Fruit fly (Drosophila melanogaster) whole organism, embryonic: ENCODE measurements around the gene CG8677.

ENCODE experiments used
- Atf-2 ChIP-seq: fragments of 200-800 bp; sonication (Bioruptor generic); optimal IDR thresholded peaks from 2 replicates; lab custom pipeline; 2016; ENCODE audit warnings: missing biosample characterization, missing genetic modification characterization
- CG10209 ChIP-seq: fragments of 200-800 bp; sonication (Bioruptor generic); optimal IDR thresholded peaks from 3 replicates; lab custom pipeline; 2017; ENCODE audit warnings: missing biosample characterization, mild to moderate bottlenecking, missing genetic modification characterization, missing genetic modification reagents
- CG10321 ChIP-seq: fragments of 200-800 bp; sonication (Bioruptor generic); IDR thresholded peaks from 2 replicates; pipeline ENCODE4 v1.3.6; 2022; ENCODE audit warnings: missing biosample characterization, missing genetic modification characterization
- CG11456 ChIP-seq: fragments of 200-800 bp; sonication (Bioruptor generic); IDR thresholded peaks from 3 replicates; pipeline ENCODE4 v1.3.6; 2022; ENCODE audit warnings: missing biosample characterization, missing genetic modification characterization
- CG12104 ChIP-seq: fragments of 200-800 bp; sonication (Bioruptor generic); optimal IDR thresholded peaks from 3 replicates; lab custom pipeline; 2016; ENCODE audit warnings: missing biosample characterization, missing genetic modification characterization
- CG14014 ChIP-seq: fragments of 200-800 bp; sonication (Bioruptor generic); IDR thresholded peaks from 2 replicates; pipeline ENCODE4 v1.3.6; 2022; ENCODE audit warnings: missing biosample characterization, missing genetic modification characterization
- CG14965 ChIP-seq: fragments of 200-800 bp; sonication (Bioruptor generic); optimal IDR thresholded peaks from 2 replicates; lab custom pipeline; 2016; ENCODE audit warnings: missing biosample characterization, missing genetic modification characterization, borderline replicate concordance
- CG1529 ChIP-seq: fragments of 200-800 bp; sonication (Bioruptor generic); optimal IDR thresholded peaks from 3 replicates; lab custom pipeline; 2018; ENCODE audit warnings: missing biosample characterization, missing genetic modification characterization
- CG17568 ChIP-seq: fragments of 200-800 bp; sonication (Bioruptor generic); optimal IDR thresholded peaks from 2 replicates; lab custom pipeline; 2018; ENCODE audit warnings: missing biosample characterization, mild to moderate bottlenecking, missing genetic modification characterization, moderate library complexity
- CG18262 ChIP-seq: fragments of 200-800 bp; optimal IDR thresholded peaks from 3 replicates; lab custom pipeline; 2019; ENCODE audit warnings: missing biosample characterization, mild to moderate bottlenecking, missing genetic modification characterization, moderate library complexity
- CG2202 ChIP-seq: fragments of 200-800 bp; sonication (Bioruptor generic); optimal IDR thresholded peaks from 2 replicates; lab custom pipeline; 2018; ENCODE audit warnings: missing biosample characterization, mild to moderate bottlenecking, missing genetic modification characterization
- CG2875 ChIP-seq: fragments of 200-800 bp; sonication (Bioruptor generic); optimal IDR thresholded peaks from 2 replicates; lab custom pipeline; 2017; ENCODE audit warnings: missing biosample characterization, mild to moderate bottlenecking, missing genetic modification characterization, missing genetic modification reagents
- CG2889 ChIP-seq: fragments of 200-800 bp; sonication (Bioruptor generic); IDR thresholded peaks from 3 replicates; pipeline ENCODE4 v1.3.6; 2022; ENCODE audit warnings: missing biosample characterization, missing genetic modification characterization
- CG30431 ChIP-seq: fragments of 200-800 bp; sonication (Bioruptor generic); optimal IDR thresholded peaks from 2 replicates; lab custom pipeline; 2017; ENCODE audit warnings: missing biosample characterization, missing genetic modification characterization
- CG34224 ChIP-seq: fragments of 200-800 bp; sonication (Bioruptor generic); IDR thresholded peaks from 3 replicates; pipeline ENCODE4 v1.3.6; 2022; ENCODE audit warnings: missing biosample characterization, missing genetic modification characterization; ENCODE audit not compliant: partially characterized antibody
- CG4404 ChIP-seq: fragments of 200-800 bp; sonication (Bioruptor generic); IDR thresholded peaks from 2 replicates; pipeline ENCODE4 v1.3.6; 2022; ENCODE audit warnings: missing biosample characterization, missing genetic modification characterization
- CG6765 ChIP-seq: fragments of 200-800 bp; sonication (Bioruptor generic); optimal IDR thresholded peaks from 3 replicates; lab custom pipeline; 2017; ENCODE audit warnings: missing biosample characterization, mild to moderate bottlenecking, missing genetic modification characterization
- CG7372 ChIP-seq: fragments of 200-800 bp; sonication (Bioruptor generic); IDR thresholded peaks from 2 replicates; pipeline ENCODE4 v1.3.6; 2022; ENCODE audit warnings: missing biosample characterization, missing genetic modification characterization
- CG8281 ChIP-seq: fragments of 200-800 bp; sonication (Bioruptor generic); optimal IDR thresholded peaks from 2 replicates; lab custom pipeline; 2018; ENCODE audit warnings: missing biosample characterization, mild to moderate bottlenecking, missing genetic modification characterization, moderate library complexity
- CG8388 ChIP-seq: fragments of 200-800 bp; sonication (Bioruptor generic); optimal IDR thresholded peaks from 2 replicates; lab custom pipeline; 2019; ENCODE audit warnings: missing biosample characterization, mild to moderate bottlenecking, missing genetic modification characterization, moderate library complexity
- CG8924 ChIP-seq: fragments of 200-800 bp; optimal IDR thresholded peaks from 3 replicates; lab custom pipeline; 2019; ENCODE audit warnings: missing biosample characterization, mild to moderate bottlenecking, missing genetic modification characterization, moderate library complexity
- CG9609 ChIP-seq: fragments of 200-800 bp; sonication (Bioruptor generic); optimal IDR thresholded peaks from 3 replicates; lab custom pipeline; 2016; ENCODE audit warnings: missing biosample characterization, missing genetic modification characterization
- Dbx ChIP-seq: fragments of 200-800 bp; sonication (Bioruptor generic); IDR thresholded peaks from 3 replicates; pipeline ENCODE4 v1.3.6; 2022; ENCODE audit warnings: missing biosample characterization, missing genetic modification characterization
- Dip3 ChIP-seq: fragments of 200-800 bp; sonication (Bioruptor generic); optimal IDR thresholded peaks from 3 replicates; lab custom pipeline; 2016; ENCODE audit warnings: missing biosample characterization, missing genetic modification characterization
- Dll ChIP-seq: fragments of 200-800 bp; sonication (Bioruptor generic); IDR thresholded peaks from 4 replicates; pipeline ENCODE4 v1.3.6; 2022; ENCODE audit warnings: missing biosample characterization, missing genetic modification characterization; ENCODE audit not compliant: partially characterized antibody
- Drgx ChIP-seq: fragments of 200-800 bp; sonication (Bioruptor generic); IDR thresholded peaks from 2 replicates; pipeline ENCODE4 v1.3.6; 2022; ENCODE audit warnings: missing biosample characterization, missing genetic modification characterization
- E2f1 ChIP-seq: fragments of 200-800 bp; sonication (Bioruptor generic); IDR thresholded peaks from 2 replicates; pipeline ENCODE4 v1.3.6; 2022; ENCODE audit warnings: missing biosample characterization, missing genetic modification characterization
- Ets65A ChIP-seq: fragments of 200-800 bp; sonication (Bioruptor generic); peaks from one replicate; lab custom pipeline; 2016; ENCODE audit warnings: missing biosample characterization, missing genetic modification characterization
- H2.0 ChIP-seq: fragments of 200-800 bp; sonication (Bioruptor generic); IDR thresholded peaks from 2 replicates; pipeline ENCODE4 v1.3.6; 2022; ENCODE audit warnings: missing biosample characterization, missing genetic modification characterization
- HmgD ChIP-seq: fragments of 200-800 bp; sonication (Bioruptor generic); optimal IDR thresholded peaks from 3 replicates; lab custom pipeline; 2016; ENCODE audit warnings: missing biosample characterization, missing genetic modification characterization
- HmgZ ChIP-seq: fragments of 200-800 bp; sonication (Bioruptor generic); optimal IDR thresholded peaks from 2 replicates; lab custom pipeline; 2018; ENCODE audit warnings: missing biosample characterization, mild to moderate bottlenecking, missing genetic modification characterization
- Med ChIP-seq: fragments of 200-800 bp; sonication (Bioruptor generic); peaks from one replicate; lab custom pipeline; 2016; ENCODE audit warnings: missing biosample characterization, missing genetic modification characterization, mild to moderate bottlenecking, inconsistent platforms, moderate library complexity
- Optix ChIP-seq: fragments of 200-800 bp; sonication (Bioruptor generic); IDR thresholded peaks from 3 replicates; pipeline ENCODE4 v1.3.6; 2022; ENCODE audit warnings: missing biosample characterization, missing genetic modification characterization
- Sin3A ChIP-seq: fragments of >200 bp; optimal IDR thresholded peaks from 2 replicates; lab custom pipeline; 2018
- Usf ChIP-seq: fragments of 200-800 bp; sonication (Bioruptor generic); optimal IDR thresholded peaks from 2 replicates; lab custom pipeline; 2017; ENCODE audit warnings: missing genotype, missing biosample characterization, missing genetic modification characterization
- caup ChIP-seq: fragments of 200-800 bp; sonication (Bioruptor generic); optimal IDR thresholded peaks from 3 replicates; lab custom pipeline; 2017; ENCODE audit warnings: missing biosample characterization, mild to moderate bottlenecking, missing genetic modification characterization, moderate library complexity; ENCODE audit not compliant: severe bottlenecking
- cg ChIP-seq: fragments of 200-800 bp; sonication (Bioruptor generic); optimal IDR thresholded peaks from 3 replicates; lab custom pipeline; 2019; ENCODE audit warnings: missing biosample characterization, mild to moderate bottlenecking, missing genetic modification characterization, moderate library complexity
- crp ChIP-seq, 2 experiments: fragments of 200-800 bp; sonication (Bioruptor generic); optimal IDR thresholded peaks; 2 replicates in 1 of 2; 3 replicates in 1 of 2; lab custom pipeline; 2017; ENCODE audit warnings: missing biosample characterization in 2 of 2, missing genetic modification characterization in 2 of 2, mild to moderate bottlenecking in 1 of 2, moderate library complexity in 1 of 2
- cwo ChIP-seq: fragments of 200-800 bp; sonication (Bioruptor generic); optimal IDR thresholded peaks from 3 replicates; lab custom pipeline; 2017; ENCODE audit warnings: missing biosample characterization, missing genetic modification characterization, mild to moderate bottlenecking, moderate library complexity, missing genetic modification reagents
- dimm ChIP-seq: fragments of 200-800 bp; sonication (Bioruptor generic); IDR thresholded peaks from 2 replicates; pipeline ENCODE4 v1.3.6; 2022; ENCODE audit warnings: missing biosample characterization, missing genetic modification characterization
- disco-r ChIP-seq: fragments of 200-800 bp; sonication (Bioruptor generic); optimal IDR thresholded peaks from 2 replicates; lab custom pipeline; 2016; ENCODE audit warnings: missing biosample characterization, missing genetic modification characterization
- ewg ChIP-seq: fragments of 200-800 bp; sonication (Bioruptor generic); optimal IDR thresholded peaks from 3 replicates; lab custom pipeline; 2017; ENCODE audit warnings: mild to moderate bottlenecking, missing biosample characterization, missing genetic modification reagents, missing genetic modification characterization
- gsb-n ChIP-seq: fragments of 200-800 bp; sonication (Bioruptor generic); optimal IDR thresholded peaks from 3 replicates; lab custom pipeline; 2018; ENCODE audit warnings: missing biosample characterization, mild to moderate bottlenecking, missing genetic modification characterization
- hth ChIP-seq: fragments of >200 bp; optimal IDR thresholded peaks from 2 replicates; lab custom pipeline; 2017; ENCODE audit warnings: inconsistent platforms
- kah ChIP-seq: fragments of 200-800 bp; sonication (Bioruptor generic); optimal IDR thresholded peaks from 2 replicates; lab custom pipeline; 2018; ENCODE audit warnings: missing biosample characterization, mild to moderate bottlenecking, missing genetic modification characterization
- kay ChIP-seq: fragments of 200-800 bp; sonication (Bioruptor generic); optimal IDR thresholded peaks from 2 replicates; lab custom pipeline; 2016; ENCODE audit warnings: missing biosample characterization, missing genetic modification characterization
- lmd ChIP-seq: fragments of 200-800 bp; sonication (Bioruptor generic); IDR thresholded peaks from 2 replicates; pipeline ENCODE4 v1.3.6; 2022; ENCODE audit warnings: missing biosample characterization, missing genetic modification characterization
- lov ChIP-seq, 2 experiments: fragments of 200-800 bp in 1 of 2; fragments of >200 bp in 1 of 2; sonication (Bioruptor generic) in 1 of 2; IDR thresholded peaks in 1 of 2; optimal IDR thresholded peaks in 1 of 2; 2 replicates in 1 of 2; 3 replicates in 1 of 2; pipeline versions ENCODE4 v1.3.6 to Lab custom; 2017 to 2022; ENCODE audit warnings: missing biosample characterization in 1 of 2, missing genetic modification characterization in 1 of 2
- pb ChIP-seq: fragments of 200-800 bp; sonication (Bioruptor generic); optimal IDR thresholded peaks from 3 replicates; lab custom pipeline; 2016; ENCODE audit warnings: missing biosample characterization, missing genetic modification characterization
- psq ChIP-seq: fragments of 200-800 bp; sonication (Bioruptor generic); optimal IDR thresholded peaks from 2 replicates; lab custom pipeline; 2017; ENCODE audit warnings: missing biosample characterization, missing genetic modification characterization

CG8677 gene

dm6 chr2L:21250519-21251336 lies 29.6 kb downstream of the CG8677 start (continued):
- TF ChIP-seq psq, result peak; percentile 69
- TF ChIP-seq CG34224, result no peak; the same call in 2 of the 3 replicates
- TF ChIP-seq CG2202 (tag; lab: Kevin White, UChicago), result no peak
- no peak for TF ChIP-seq CG7372 (GFP tag; lab: Robert Waterston, UW)
- TF ChIP-seq Dip3 (GFP tag; lab: Kevin White, UChicago), result no peak
- TF ChIP-seq CG4404, result no peak
- TF ChIP-seq CG11456, result no peak
- TF ChIP-seq kay (GFP tag; lab: Kevin White, UChicago), result no peak
- no peak for TF ChIP-seq CG8388 (GFP tag; lab: Kevin White, UChicago)
- TF ChIP-seq CG9609 (GFP tag; lab: Kevin White, UChicago), result no peak
- TF ChIP-seq Dbx (GFP tag; lab: Robert Waterston, UW), result no peak; the same call in 2 of the 3 replicates
- no peak for TF ChIP-seq CG12104
- no peak for TF ChIP-seq hth
- no peak for TF ChIP-seq Atf-2 (GFP tag; lab: Kevin White, UChicago)
- no peak for TF ChIP-seq Optix (GFP tag; lab: Robert Waterston, UW)
- TF ChIP-seq CG8281, result no peak
- no peak for TF ChIP-seq disco-r
- TF ChIP-seq CG2889 (GFP tag; lab: Robert Waterston, UW), result no peak
- TF ChIP-seq lmd (GFP tag; lab: Robert Waterston, UW), result no peak
- TF ChIP-seq CG2875 (GFP tag; lab: Kevin White, UChicago), result no peak
- no peak for TF ChIP-seq CG18262 (tag; lab: Kevin White, UChicago)
- no peak for TF ChIP-seq CG14965
- TF ChIP-seq crp (GFP tag; optimal IDR thresholded peaks at IDR 0.05; lab: Kevin White, UChicago), result no peak
- no peak for TF ChIP-seq CG1529 (GFP tag; lab: Kevin White, UChicago)
- no peak for TF ChIP-seq caup (GFP tag; lab: Kevin White, UChicago)
- no peak for TF ChIP-seq CG10321 (GFP tag; lab: Robert Waterston, UW)
- TF ChIP-seq dimm (GFP tag; lab: Robert Waterston, UW), result no peak
- no peak for TF ChIP-seq Sin3A (lab: Kevin White, UChicago)
- TF ChIP-seq H2.0 (GFP tag; lab: Robert Waterston, UW), result no peak
- no peak for TF ChIP-seq cwo
- peak; percentile 43 for TF ChIP-seq Med
- peak; percentile 24 for TF ChIP-seq HmgZ
- TF ChIP-seq gsb-n (tag; lab: Kevin White, UChicago), result no peak
- no peak for TF ChIP-seq CG10209 (GFP tag; lab: Kevin White, UChicago)
- TF ChIP-seq HmgD (GFP tag; lab: Kevin White, UChicago), result peak; percentile 31
- no peak for TF ChIP-seq pb
- peak; percentile 22 for TF ChIP-seq CG8924
- TF ChIP-seq CG14014 (GFP tag; lab: Robert Waterston, UW), result 0 out of 2 replicates have a peak, but pooled peaks have one; percentile 17
- no peak for TF ChIP-seq Usf
- TF ChIP-seq CG30431 (GFP tag; lab: Kevin White, UChicago), result no peak
- no peak for TF ChIP-seq CG6765 (GFP tag; lab: Kevin White, UChicago)
- TF ChIP-seq Ets65A (GFP tag; lab: Kevin White, UChicago), result no peak
- TF ChIP-seq E2f1, result no peak
- TF ChIP-seq cg (GFP tag; lab: Kevin White, UChicago), result peak; percentile 96
- TF ChIP-seq kah (GFP tag; lab: Kevin White, UChicago), result no peak
- TF ChIP-seq ewg (GFP tag; lab: Kevin White, UChicago), result peak; percentile 75
- no peak; the same call in 3 of the 4 replicates for TF ChIP-seq Dll (GFP tag; lab: Robert Waterston, UW)
- TF ChIP-seq lov (optimal IDR thresholded peaks at IDR 0.05; lab: Kevin White, UChicago), result no peak
- TF ChIP-seq lov (GFP tag; IDR thresholded peaks at IDR 0.05; lab: Robert Waterston, UW), result no peak; the same call in 2 of the 3 replicates
- TF ChIP-seq Drgx (GFP tag; lab: Robert Waterston, UW), result no peak
- TF ChIP-seq CG17568 (GFP tag; lab: Kevin White, UChicago), result peak; percentile 20
